Fruit fly (Drosophila melanogaster) whole organism, embryonic: ENCODE results near the gene CG7914.

Experiments used
- Atf3 ChIP-seq: fragments of 200-800 bp; sonication (Bioruptor generic); optimal IDR thresholded peaks from 3 replicates; lab custom pipeline; 2016; ENCODE audit warnings: missing biosample characterization, missing genetic modification characterization
- BEAF-32 ChIP-seq: fragments of 200-800 bp; sonication (Bioruptor generic); optimal IDR thresholded peaks from 3 replicates; lab custom pipeline; 2017; ENCODE audit warnings: missing biosample characterization, missing genetic modification characterization, mild to moderate bottlenecking, moderate library complexity, missing genetic modification reagents
- CG1024 ChIP-seq: fragments of 200-800 bp; sonication (Bioruptor generic); IDR thresholded peaks from 2 replicates; pipeline ENCODE4 v1.3.6; 2022; ENCODE audit warnings: missing biosample characterization, missing genetic modification characterization
- CG12299 ChIP-seq: fragments of 200-800 bp; sonication (Bioruptor generic); optimal IDR thresholded peaks from 2 replicates; lab custom pipeline; 2018; ENCODE audit warnings: missing biosample characterization, mild to moderate bottlenecking, missing genetic modification characterization
- CG12391 ChIP-seq: fragments of 200-800 bp; sonication (Bioruptor generic); optimal IDR thresholded peaks from 3 replicates; lab custom pipeline; 2018; ENCODE audit warnings: missing biosample characterization, mild to moderate bottlenecking, missing genetic modification characterization, moderate library complexity
- CG12942 ChIP-seq: fragments of 200-800 bp; sonication (Bioruptor generic); optimal IDR thresholded peaks from 3 replicates; lab custom pipeline; 2016; ENCODE audit warnings: missing biosample characterization, missing genetic modification characterization
- CG17612 ChIP-seq: fragments of 200-800 bp; sonication (Bioruptor generic); IDR thresholded peaks from 2 replicates; pipeline ENCODE4 v1.3.6; 2022; ENCODE audit warnings: missing biosample characterization, missing genetic modification characterization
- CG18619 ChIP-seq: fragments of 200-800 bp; sonication (Bioruptor generic); optimal IDR thresholded peaks from 3 replicates; lab custom pipeline; 2017; ENCODE audit warnings: missing biosample characterization, mild to moderate bottlenecking, missing genetic modification characterization
- CG30431 ChIP-seq: fragments of 200-800 bp; sonication (Bioruptor generic); optimal IDR thresholded peaks from 2 replicates; lab custom pipeline; 2017; ENCODE audit warnings: missing biosample characterization, missing genetic modification characterization
- CG31224 ChIP-seq: fragments of 200-800 bp; sonication (Bioruptor generic); IDR thresholded peaks from 2 replicates; pipeline ENCODE4 v1.3.6; 2022; ENCODE audit warnings: missing biosample characterization, missing genetic modification characterization
- CG4328 ChIP-seq: fragments of 200-800 bp; sonication (Bioruptor generic); optimal IDR thresholded peaks from 3 replicates; lab custom pipeline; 2017; ENCODE audit warnings: missing biosample characterization, missing genetic modification reagents, missing genetic modification characterization
- CG4730 ChIP-seq: fragments of 200-800 bp; sonication (Bioruptor generic); IDR thresholded peaks from 2 replicates; pipeline ENCODE4 v1.3.6; 2022; ENCODE audit warnings: missing biosample characterization, missing genetic modification characterization
- CG5245 ChIP-seq: fragments of 200-800 bp; sonication (Bioruptor generic); optimal IDR thresholded peaks from 3 replicates; lab custom pipeline; 2016; ENCODE audit warnings: missing biosample characterization, missing genetic modification characterization
- CG6254 ChIP-seq: fragments of 200-800 bp; sonication (Bioruptor generic); optimal IDR thresholded peaks from 3 replicates; lab custom pipeline; 2017; ENCODE audit warnings: mild to moderate bottlenecking, missing biosample characterization, missing genetic modification reagents, missing genetic modification characterization
- CG6765 ChIP-seq: fragments of 200-800 bp; sonication (Bioruptor generic); optimal IDR thresholded peaks from 3 replicates; lab custom pipeline; 2017; ENCODE audit warnings: missing biosample characterization, mild to moderate bottlenecking, missing genetic modification characterization
- CG7556 ChIP-seq: fragments of 200-800 bp; sonication (Bioruptor generic); optimal IDR thresholded peaks from 2 replicates; lab custom pipeline; 2017; ENCODE audit warnings: missing biosample characterization, mild to moderate bottlenecking, missing genetic modification characterization
- CG7987 ChIP-seq: fragments of 200-800 bp; sonication (Bioruptor generic); optimal IDR thresholded peaks from 2 replicates; lab custom pipeline; 2018; ENCODE audit warnings: missing biosample characterization, mild to moderate bottlenecking, missing genetic modification characterization, moderate library complexity
- CG8290 ChIP-seq, 3 experiments: fragments of 200-800 bp; sonication (Bioruptor generic); optimal IDR thresholded peaks; 2 replicates each; lab custom pipeline; 2016 to 2019; ENCODE audit warnings: missing biosample characterization in 3 of 3, missing genetic modification characterization in 3 of 3, mild to moderate bottlenecking in 2 of 3, moderate library complexity in 1 of 3
- CG9817 ChIP-seq: fragments of 200-800 bp; sonication (Bioruptor generic); optimal IDR thresholded peaks from 2 replicates; lab custom pipeline; 2018; ENCODE audit warnings: missing biosample characterization, mild to moderate bottlenecking, missing genetic modification characterization, moderate library complexity
- E2f1 ChIP-seq: fragments of 200-800 bp; sonication (Bioruptor generic); IDR thresholded peaks from 2 replicates; pipeline ENCODE4 v1.3.6; 2022; ENCODE audit warnings: missing biosample characterization, missing genetic modification characterization
- ERR ChIP-seq: fragments of 200-800 bp; sonication (Bioruptor generic); optimal IDR thresholded peaks from 2 replicates; lab custom pipeline; 2016; ENCODE audit warnings: missing biosample characterization, missing genetic modification characterization
- Fer1 ChIP-seq: fragments of 200-800 bp; sonication (Bioruptor generic); optimal IDR thresholded peaks from 2 replicates; lab custom pipeline; 2017; ENCODE audit warnings: missing biosample characterization, mild to moderate bottlenecking, missing genetic modification characterization
- Fer2 ChIP-seq: fragments of 200-800 bp; sonication (Bioruptor generic); optimal IDR thresholded peaks from 2 replicates; lab custom pipeline; 2018; ENCODE audit warnings: missing biosample characterization, mild to moderate bottlenecking, missing genetic modification characterization, moderate library complexity
- Fer3 ChIP-seq: fragments of 200-800 bp; sonication (Bioruptor generic); optimal IDR thresholded peaks from 2 replicates; lab custom pipeline; 2018; ENCODE audit warnings: missing biosample characterization, mild to moderate bottlenecking, missing genetic modification characterization, moderate library complexity
- GATAe ChIP-seq: fragments of 200-800 bp; sonication (Bioruptor generic); conservative IDR thresholded peaks from 2 replicates; pipeline ENCODE4 v1.3.6; 2022; ENCODE audit warnings: missing biosample characterization, missing genetic modification characterization
- NC2α ChIP-seq: fragments of 200-800 bp; sonication (Bioruptor generic); optimal IDR thresholded peaks from 2 replicates; lab custom pipeline; 2016; ENCODE audit warnings: missing biosample characterization, missing genetic modification characterization
- PHDP ChIP-seq: fragments of 200-800 bp; sonication (Bioruptor generic); optimal IDR thresholded peaks from 3 replicates; lab custom pipeline; 2018; ENCODE audit warnings: missing biosample characterization, mild to moderate bottlenecking, missing genetic modification characterization, moderate library complexity
- Sox102F ChIP-seq: fragments of 200-800 bp; sonication (Bioruptor generic); optimal IDR thresholded peaks from 2 replicates; lab custom pipeline; 2018; ENCODE audit warnings: missing biosample characterization, mild to moderate bottlenecking, missing genetic modification characterization, moderate library complexity
- Stat92E ChIP-seq, 3 experiments: fragments of >200 bp in 2 of 3; fragments of 200-800 bp in 1 of 3; sonication (Bioruptor generic) in 1 of 3; optimal IDR thresholded peaks; 2 replicates each; lab custom pipeline; 2017 to 2019; ENCODE audit warnings: missing biosample characterization in 3 of 3, missing genetic modification characterization in 3 of 3, mild to moderate bottlenecking in 1 of 3, moderate library complexity in 1 of 3
- Xrp1 ChIP-seq: fragments of 200-800 bp; sonication (Bioruptor generic); IDR thresholded peaks from 2 replicates; pipeline ENCODE4 v1.3.6; 2022; ENCODE audit warnings: missing biosample characterization, missing genetic modification characterization
- ap ChIP-seq: fragments of 200-800 bp; sonication (Bioruptor generic); IDR thresholded peaks from 2 replicates; pipeline ENCODE4 v1.3.6; 2022; ENCODE audit warnings: missing biosample characterization, missing genetic modification characterization
- bowl ChIP-seq: fragments of 200-800 bp; sonication (Bioruptor generic); IDR thresholded peaks from 2 replicates; pipeline ENCODE4 v1.3.6; 2022; ENCODE audit warnings: missing biosample characterization, missing genetic modification characterization
- br ChIP-seq: fragments of >200 bp; optimal IDR thresholded peaks from 2 replicates; lab custom pipeline; 2017
- bsh ChIP-seq, 2 experiments: fragments of 200-800 bp; sonication (Bioruptor generic); optimal IDR thresholded peaks; 2 replicates each; lab custom pipeline; 2017 to 2018; ENCODE audit warnings: mild to moderate bottlenecking in 2 of 2, missing biosample characterization in 2 of 2, missing genetic modification characterization in 2 of 2, moderate library complexity in 1 of 2
- cg ChIP-seq: fragments of 200-800 bp; sonication (Bioruptor generic); optimal IDR thresholded peaks from 3 replicates; lab custom pipeline; 2019; ENCODE audit warnings: missing biosample characterization, mild to moderate bottlenecking, missing genetic modification characterization, moderate library complexity
- dimm ChIP-seq: fragments of 200-800 bp; sonication (Bioruptor generic); IDR thresholded peaks from 2 replicates; pipeline ENCODE4 v1.3.6; 2022; ENCODE audit warnings: missing biosample characterization, missing genetic modification characterization
- dysf ChIP-seq: fragments of 200-800 bp; sonication (Bioruptor generic); IDR thresholded peaks from 3 replicates; pipeline ENCODE4 v1.3.6; 2022; ENCODE audit warnings: missing biosample characterization, missing genetic modification characterization
- fru ChIP-seq: fragments of >200 bp; optimal IDR thresholded peaks from 2 replicates; lab custom pipeline; 2017
- hbn ChIP-seq: fragments of 200-800 bp; sonication (Bioruptor generic); IDR thresholded peaks from 2 replicates; pipeline ENCODE4 v1.3.6; 2022; ENCODE audit warnings: missing biosample characterization, missing genetic modification characterization; ENCODE audit not compliant: partially characterized antibody
- her ChIP-seq: fragments of 200-800 bp; sonication (Bioruptor generic); optimal IDR thresholded peaks from 2 replicates; lab custom pipeline; 2016; ENCODE audit warnings: missing biosample characterization, missing genetic modification characterization
- onecut ChIP-seq: fragments of 200-800 bp; sonication (Bioruptor generic); IDR thresholded peaks from 2 replicates; pipeline ENCODE4 v1.3.6; 2022; ENCODE audit warnings: missing biosample characterization, missing genetic modification characterization
- pan ChIP-seq, 4 experiments: fragments of >200 bp in 3 of 4; fragments of 200-800 bp in 1 of 4; sonication (Bioruptor generic) in 1 of 4; optimal IDR thresholded peaks in 3 of 4; IDR thresholded peaks in 1 of 4; 2 replicates each; pipeline versions ENCODE4 v1.3.6 to Lab custom; 2017 to 2022; ENCODE audit warnings: missing biosample characterization in 2 of 4, missing genetic modification characterization in 2 of 4, mixed read lengths in 1 of 4
- pfk ChIP-seq: fragments of 200-800 bp; sonication (Bioruptor generic); optimal IDR thresholded peaks from 2 replicates; lab custom pipeline; 2018; ENCODE audit warnings: missing biosample characterization, mild to moderate bottlenecking, missing genetic modification characterization, moderate library complexity
- sim ChIP-seq: fragments of 200-800 bp; sonication (Bioruptor generic); IDR thresholded peaks from 2 replicates; pipeline ENCODE4 v1.3.6; 2022; ENCODE audit warnings: missing biosample characterization, missing genetic modification characterization
- sna ChIP-seq: fragments of 200-800 bp; sonication (Bioruptor generic); IDR thresholded peaks from 2 replicates; pipeline ENCODE4 v1.3.6; 2022; ENCODE audit warnings: missing biosample characterization, missing genetic modification characterization; ENCODE audit not compliant: partially characterized antibody
- usp ChIP-seq: fragments of >200 bp; optimal IDR thresholded peaks from 2 replicates; lab custom pipeline; 2017; ENCODE audit warnings: missing biosample characterization, missing genetic modification characterization
- z ChIP-seq: fragments of 200-800 bp; sonication (Bioruptor generic); IDR thresholded peaks from 3 replicates; pipeline ENCODE4 v1.3.6; 2022; ENCODE audit warnings: missing biosample characterization, missing genetic modification characterization
- zf30C ChIP-seq: fragments of 200-800 bp; sonication (Bioruptor generic); optimal IDR thresholded peaks from 3 replicates; lab custom pipeline; 2018; ENCODE audit warnings: missing biosample characterization, mild to moderate bottlenecking, missing genetic modification characterization
- zfh1 ChIP-seq: fragments of 200-800 bp; sonication (Bioruptor generic); IDR thresholded peaks from 3 replicates; pipeline ENCODE4 v1.3.6; 2022; ENCODE audit warnings: missing biosample characterization, missing genetic modification characterization

Gene CG7914

DNA sequence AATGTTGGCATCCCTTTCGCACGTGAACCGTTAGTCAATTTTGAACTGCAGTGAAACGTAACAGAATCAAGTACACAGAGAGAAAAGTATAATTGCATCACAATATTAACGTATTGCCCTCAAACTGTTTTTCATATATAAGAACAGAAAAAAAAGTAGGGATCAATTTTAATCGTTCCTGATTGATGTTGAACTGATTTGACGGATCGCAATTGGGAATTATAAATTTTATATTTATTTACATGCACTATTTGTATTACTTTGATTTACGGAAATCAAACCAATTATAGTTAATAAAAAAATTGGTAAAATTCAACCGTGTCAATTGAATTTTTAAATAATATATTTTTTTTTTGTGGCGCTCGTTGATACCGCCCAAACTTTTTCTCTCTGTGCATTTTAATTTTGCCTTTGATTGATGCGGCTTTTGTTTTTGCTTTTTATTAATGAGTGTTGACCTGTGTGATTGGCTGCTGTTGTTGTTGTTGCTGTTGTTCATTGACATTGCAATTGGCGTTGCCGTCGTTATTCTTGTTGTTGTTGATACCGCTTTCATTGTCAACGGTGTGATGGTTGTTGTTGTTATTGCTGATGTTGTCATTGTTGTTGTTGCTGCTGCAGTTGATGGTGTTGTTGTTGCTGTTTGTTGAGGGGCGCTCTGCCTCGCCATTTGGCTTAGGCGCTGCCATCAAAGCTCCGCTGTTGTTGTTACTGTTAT lies 40.5 kb downstream of the CG7914 start (continued):
- TF ChIP-seq bsh (GFP tag; optimal IDR thresholded peaks at IDR 0.05; lab: Kevin White, UChicago) (peak in 1 of 2 experiments; percentile 69), CG8290 (GFP tag; optimal IDR thresholded peaks at IDR 0.05; lab: Kevin White, UChicago) (no peak), CG8290 (tag; optimal IDR thresholded peaks at IDR 0.05; lab: Kevin White, UChicago) (no peak), Atf3 (no peak), CG12391 (peak; percentile 66), fru (no peak), CG12299 (peak; percentile 18), ERR (GFP tag; lab: Kevin White, UChicago) (no peak), CG5245 (GFP tag; lab: Kevin White, UChicago) (peak; percentile 22), CG12942 (GFP tag; lab: Kevin White, UChicago) (peak; percentile 1), pan (optimal IDR thresholded peaks at IDR 0.05; lab: Kevin White, UChicago) (no peak), pan (GFP tag; optimal IDR thresholded peaks at IDR 0.05 in 1 of 2, IDR thresholded peaks at IDR 0.05 in 1 of 2) (peak in 1 of 2 experiments; percentile 23), br (lab: Kevin White, UChicago) (no peak), CG18619 (GFP tag; lab: Kevin White, UChicago) (peak; percentile 25), CG9817 (peak; percentile 34), zf30C (GFP tag; lab: Kevin White, UChicago) (peak; percentile 60), CG7556 (GFP tag; lab: Kevin White, UChicago) (peak; percentile 57), CG31224 (GFP tag; lab: Robert Waterston, UW) (no peak), pfk (GFP tag; lab: Kevin White, UChicago) (no peak), PHDP (peak; percentile 57), ap (peak; percentile 31; the same call in 1 of the 2 replicates), E2f1 (peak; percentile 39; the same call in 1 of the 2 replicates), BEAF-32 (no peak), onecut (GFP tag; lab: Robert Waterston, UW) (no peak), Stat92E (GFP tag; optimal IDR thresholded peaks at IDR 0.05; lab: Kevin White, UChicago) (no peak), dimm (GFP tag; lab: Robert Waterston, UW) (no peak), sim (GFP tag; lab: Robert Waterston, UW) (no peak), z (GFP tag; lab: Robert Waterston, UW) (0 out of 3 replicates have a peak, but pooled peaks have one; percentile 9), CG6765 (GFP tag; lab: Kevin White, UChicago) (no peak), NC2α (GFP tag; lab: Kevin White, UChicago) (no peak), GATAe (GFP tag; lab: Robert Waterston, UW) (no peak), usp (GFP tag; lab: Kevin White, UChicago) (no peak), CG7987 (GFP tag; lab: Kevin White, UChicago) (no peak), Xrp1 (GFP tag; lab: Robert Waterston, UW) (peak; percentile 67), Fer2 (tag; lab: Kevin White, UChicago) (no peak), CG4730 (GFP tag; lab: Robert Waterston, UW) (0 out of 2 replicates have a peak, but pooled peaks have one; percentile 27), sna (GFP tag; lab: Robert Waterston, UW) (no peak), zfh1 (GFP tag; lab: Robert Waterston, UW) (peak; percentile 59), Sox102F (GFP tag; lab: Kevin White, UChicago) (peak; percentile 77), CG1024 (GFP tag; lab: Robert Waterston, UW) (no peak), hbn (GFP tag; lab: Robert Waterston, UW) (no peak), Fer3 (tag; lab: Kevin White, UChicago) (peak; percentile 34), CG30431 (GFP tag; lab: Kevin White, UChicago) (peak; percentile 43), cg (GFP tag; lab: Kevin White, UChicago) (no peak), CG6254 (GFP tag; lab: Kevin White, UChicago) (peak; percentile 22), her (GFP tag; lab: Kevin White, UChicago) (no peak), Fer1 (GFP tag; lab: Kevin White, UChicago) (peak; percentile 22), dysf (GFP tag; lab: Robert Waterston, UW) (peak; percentile 61), CG17612 (GFP tag; lab: Robert Waterston, UW) (no peak), CG4328 (no peak), bowl (GFP tag; lab: Robert Waterston, UW) (no peak)
